Fruit fly (Drosophila melanogaster) whole organism, adult: ENCODE results near the gene Msh6.

Source experiments
- CG11617 ChIP-seq: fragments of 200-800 bp; sonication (Bioruptor generic); optimal IDR thresholded peaks from 2 replicates; lab custom pipeline; 2017; ENCODE audit warnings: mild to moderate bottlenecking, missing biosample characterization, missing genetic modification reagents, missing genetic modification characterization
- CG12768 ChIP-seq: fragments of 200-800 bp; sonication (Bioruptor generic); optimal IDR thresholded peaks from 2 replicates; lab custom pipeline; 2017; ENCODE audit warnings: missing biosample characterization, missing genetic modification characterization, mild to moderate bottlenecking, moderate library complexity, missing genetic modification reagents
- CG14711 ChIP-seq: fragments of 200-800 bp; sonication (Bioruptor generic); optimal IDR thresholded peaks from 2 replicates; lab custom pipeline; 2018; ENCODE audit warnings: missing biosample characterization, mild to moderate bottlenecking, missing genetic modification characterization, moderate library complexity
- CG1620 ChIP-seq: fragments of 200-800 bp; sonication (Bioruptor generic); optimal IDR thresholded peaks from 2 replicates; lab custom pipeline; 2016; ENCODE audit warnings: missing biosample characterization, missing genetic modification characterization
- CG33017 ChIP-seq: fragments of 200-800 bp; sonication (Bioruptor generic); optimal IDR thresholded peaks from 2 replicates; lab custom pipeline; 2018; ENCODE audit warnings: missing biosample characterization, mild to moderate bottlenecking, missing genetic modification characterization, moderate library complexity
- CG5204 ChIP-seq: fragments of 200-800 bp; sonication (Bioruptor generic); optimal IDR thresholded peaks from 2 replicates; lab custom pipeline; 2016; ENCODE audit warnings: missing biosample characterization, missing genetic modification characterization
- CG7045 ChIP-seq: fragments of 200-800 bp; sonication (Bioruptor generic); optimal IDR thresholded peaks from 2 replicates; lab custom pipeline; 2017; ENCODE audit warnings: missing biosample characterization, mild to moderate bottlenecking, missing genetic modification characterization
- CG7101 ChIP-seq: fragments of 200-800 bp; sonication (Bioruptor generic); optimal IDR thresholded peaks from 2 replicates; lab custom pipeline; 2018; ENCODE audit warnings: missing biosample characterization, mild to moderate bottlenecking, missing genetic modification characterization, moderate library complexity
- Clk ChIP-seq: fragments of 200-800 bp; sonication (Bioruptor generic); optimal IDR thresholded peaks from 2 replicates; lab custom pipeline; 2017; ENCODE audit warnings: missing biosample characterization, missing genetic modification characterization
- Crg-1 ChIP-seq: fragments of 200-800 bp; sonication (Bioruptor generic); optimal IDR thresholded peaks from 2 replicates; lab custom pipeline; 2016; ENCODE audit warnings: missing biosample characterization, missing genetic modification characterization
- Hr96 ChIP-seq: fragments of 200-800 bp; sonication (Bioruptor generic); optimal IDR thresholded peaks from 2 replicates; lab custom pipeline; 2016; ENCODE audit warnings: missing biosample characterization, missing genetic modification characterization
- Mnt ChIP-seq: fragments of 200-800 bp; sonication (Bioruptor generic); optimal IDR thresholded peaks from 2 replicates; lab custom pipeline; 2016; ENCODE audit warnings: missing biosample characterization, mild to moderate bottlenecking, missing genetic modification characterization
- bab1 ChIP-seq: fragments of 200-800 bp; sonication (Bioruptor generic); optimal IDR thresholded peaks from 3 replicates; lab custom pipeline; 2019; ENCODE audit warnings: missing biosample characterization, mild to moderate bottlenecking, missing genetic modification characterization, moderate library complexity
- cic ChIP-seq: fragments of 200-800 bp; sonication (Bioruptor generic); optimal IDR thresholded peaks from 2 replicates; lab custom pipeline; 2017; ENCODE audit warnings: missing biosample characterization, mild to moderate bottlenecking, missing genetic modification characterization, moderate library complexity
- cnc ChIP-seq, 2 experiments: fragments of >200 bp; optimal IDR thresholded peaks; 2 replicates each; lab custom pipeline; 2017
- kay ChIP-seq: fragments of 200-800 bp; sonication (Bioruptor generic); peaks from one replicate; lab custom pipeline; 2016; ENCODE audit warnings: missing biosample characterization, missing genetic modification characterization, borderline replicate concordance
- ovo ChIP-seq: fragments of 200-800 bp; sonication (Bioruptor generic); optimal IDR thresholded peaks from 2 replicates; lab custom pipeline; 2016; ENCODE audit warnings: missing biosample characterization, missing genetic modification characterization
- pad ChIP-seq: fragments of 200-800 bp; sonication (Bioruptor generic); optimal IDR thresholded peaks from 3 replicates; lab custom pipeline; 2017; ENCODE audit warnings: missing biosample characterization, missing genetic modification characterization, mild to moderate bottlenecking, moderate library complexity, missing genetic modification reagents
- tj ChIP-seq: fragments of 200-800 bp; sonication (Bioruptor generic); optimal IDR thresholded peaks from 3 replicates; lab custom pipeline; 2017; ENCODE audit warnings: missing biosample characterization, mild to moderate bottlenecking, missing genetic modification characterization, moderate library complexity
- toe ChIP-seq: fragments of 200-800 bp; sonication (Bioruptor generic); optimal IDR thresholded peaks from 2 replicates; lab custom pipeline; 2016; ENCODE audit warnings: missing biosample characterization, missing genetic modification characterization

Msh6 gene

dm6 chr3L:15174823-15175222, 16.5 kb upstream of the Msh6 start:
- no peak for TF ChIP-seq CG7045
- no peak for TF ChIP-seq Crg-1 (GFP tag; lab: Kevin White, UChicago)
- TF ChIP-seq cnc (optimal IDR thresholded peaks at IDR 0.05; lab: Kevin White, UChicago) = no peak
- no peak for TF ChIP-seq Mnt (GFP tag; lab: Kevin White, UChicago)
- no peak for TF ChIP-seq CG7101 (tag; lab: Kevin White, UChicago)

DNA sequence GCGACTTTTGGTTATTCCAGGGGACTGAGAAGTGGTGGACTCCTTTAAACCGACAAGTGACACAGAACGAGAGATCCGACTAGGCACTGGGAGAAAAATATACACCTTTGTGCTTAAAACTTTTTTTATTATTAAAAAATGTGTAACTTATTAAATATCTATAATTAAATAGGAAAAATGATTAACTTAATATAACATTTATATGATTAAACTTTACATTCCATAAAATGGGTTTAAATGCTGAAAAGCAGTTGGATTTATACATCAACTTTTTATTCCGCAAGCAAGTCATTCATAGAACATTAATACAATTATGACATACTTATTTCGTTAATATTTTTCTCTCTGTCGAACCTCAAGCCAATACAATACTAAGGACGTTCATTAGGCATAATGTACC, 15.7 kb upstream of the Msh6 start:
- TF ChIP-seq CG7045 (no peak), ovo (GFP tag; lab: Kevin White, UChicago) (no peak), CG14711 (tag; lab: Kevin White, UChicago) (no peak), CG1620 (GFP tag; lab: Kevin White, UChicago) (no peak), toe (GFP tag; lab: Kevin White, UChicago) (no peak), CG11617 (GFP tag; lab: Kevin White, UChicago) (no peak), pad (GFP tag; lab: Kevin White, UChicago) (no peak), CG5204 (GFP tag; lab: Kevin White, UChicago) (no peak), CG12768 (GFP tag; lab: Kevin White, UChicago) (no peak), Crg-1 (GFP tag; lab: Kevin White, UChicago) (no peak), Hr96 (GFP tag; lab: Kevin White, UChicago) (no peak), CG7101 (tag; lab: Kevin White, UChicago) (no peak), cnc (optimal IDR thresholded peaks at IDR 0.05; lab: Kevin White, UChicago) (no peak), tj (GFP tag; lab: Kevin White, UChicago) (no peak), cic (GFP tag; lab: Kevin White, UChicago) (no peak), bab1 (GFP tag; lab: Kevin White, UChicago) (no peak), Clk (GFP tag; lab: Kevin White, UChicago) (no peak), CG33017 (tag; lab: Kevin White, UChicago) (no peak)

dm6 chr3L:15172404-15173055, 14.2 kb upstream of the Msh6 start:
- TF ChIP-seq CG1620 (GFP tag; lab: Kevin White, UChicago) = no peak
- TF ChIP-seq CG5204 (GFP tag; lab: Kevin White, UChicago) = no peak
- no peak for TF ChIP-seq cnc (optimal IDR thresholded peaks at IDR 0.05; lab: Kevin White, UChicago)
- peak; percentile 61 for TF ChIP-seq tj (GFP tag; lab: Kevin White, UChicago)
- TF ChIP-seq CG33017 (tag; lab: Kevin White, UChicago) = no peak
- TF ChIP-seq bab1 (GFP tag; lab: Kevin White, UChicago) = no peak
- no peak for TF ChIP-seq CG14711 (tag; lab: Kevin White, UChicago)
- TF ChIP-seq CG7045 = no peak
- TF ChIP-seq cic (GFP tag; lab: Kevin White, UChicago) = no peak

DNA sequence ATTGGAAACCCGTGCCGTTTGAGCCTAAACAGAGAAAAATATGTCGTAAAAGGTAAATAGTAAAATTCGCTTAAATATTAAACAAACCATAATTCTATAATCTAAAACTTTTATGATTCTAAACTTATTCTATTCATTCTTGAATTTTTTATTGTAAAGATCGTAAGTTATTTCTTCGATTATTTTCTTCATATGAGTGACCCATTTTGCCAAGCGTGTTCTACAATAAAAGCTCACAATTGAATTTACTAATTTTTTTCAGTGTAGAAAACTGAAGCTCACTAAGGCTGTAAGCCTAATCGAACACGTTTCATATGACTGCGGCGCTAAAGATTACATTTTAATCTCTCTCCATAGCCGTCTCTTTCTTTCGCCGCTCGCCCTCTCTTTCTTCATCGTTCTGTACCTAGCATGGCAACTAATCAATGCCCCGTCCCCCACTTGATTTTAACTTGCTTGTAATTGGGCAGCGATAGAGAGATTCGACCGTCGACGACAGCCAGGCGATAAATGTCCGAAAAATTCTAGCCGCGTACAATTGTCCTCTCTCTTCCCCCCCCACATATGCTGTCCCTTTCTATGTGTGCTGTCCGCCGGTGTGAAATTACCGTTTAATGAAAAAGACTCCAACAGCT, 13.5 kb upstream of the Msh6 start:
- TF ChIP-seq CG1620 (GFP tag; lab: Kevin White, UChicago) (no peak), pad (GFP tag; lab: Kevin White, UChicago) (no peak), CG12768 (GFP tag; lab: Kevin White, UChicago) (no peak), toe (GFP tag; lab: Kevin White, UChicago) (no peak), Hr96 (GFP tag; lab: Kevin White, UChicago) (no peak), cic (GFP tag; lab: Kevin White, UChicago) (no peak), CG11617 (GFP tag; lab: Kevin White, UChicago) (no peak), CG33017 (tag; lab: Kevin White, UChicago) (no peak), CG5204 (GFP tag; lab: Kevin White, UChicago) (no peak), Mnt (GFP tag; lab: Kevin White, UChicago) (no peak), Crg-1 (GFP tag; lab: Kevin White, UChicago) (no peak), cnc (optimal IDR thresholded peaks at IDR 0.05; lab: Kevin White, UChicago) (no peak), tj (GFP tag; lab: Kevin White, UChicago) (no peak), CG14711 (tag; lab: Kevin White, UChicago) (no peak), CG7045 (no peak)

DNA sequence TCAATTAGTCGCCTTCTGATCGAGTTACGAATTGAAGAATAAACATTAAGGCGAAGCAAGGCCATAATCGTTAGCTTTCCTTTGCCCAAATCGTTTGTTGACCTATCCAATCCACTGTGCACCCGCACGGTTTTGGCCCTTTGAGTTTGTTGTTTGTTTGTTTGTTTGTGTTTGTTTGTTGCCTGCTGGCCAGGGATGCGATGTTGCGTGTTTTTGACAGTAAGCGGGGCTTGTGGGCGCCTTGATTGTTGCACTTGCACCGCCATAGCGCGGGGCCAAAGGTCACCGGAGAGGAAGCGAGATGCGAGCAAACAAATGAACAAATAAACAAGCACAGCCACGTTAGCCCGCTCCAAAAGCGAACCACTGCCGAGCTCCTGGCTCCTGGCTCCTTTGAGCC, 11.4 kb upstream of the Msh6 start:
- TF ChIP-seq Crg-1 (GFP tag; lab: Kevin White, UChicago) (no peak), CG11617 (GFP tag; lab: Kevin White, UChicago) (no peak), ovo (GFP tag; lab: Kevin White, UChicago) (no peak), Clk (GFP tag; lab: Kevin White, UChicago) (no peak), cic (GFP tag; lab: Kevin White, UChicago) (no peak), CG7101 (tag; lab: Kevin White, UChicago) (no peak), tj (GFP tag; lab: Kevin White, UChicago) (no peak), CG1620 (GFP tag; lab: Kevin White, UChicago) (no peak), CG5204 (GFP tag; lab: Kevin White, UChicago) (no peak), CG14711 (tag; lab: Kevin White, UChicago) (no peak), Hr96 (GFP tag; lab: Kevin White, UChicago) (no peak), CG7045 (no peak), CG33017 (tag; lab: Kevin White, UChicago) (no peak), kay (GFP tag; lab: Kevin White, UChicago) (no peak), CG12768 (GFP tag; lab: Kevin White, UChicago) (no peak), pad (GFP tag; lab: Kevin White, UChicago) (no peak), cnc (optimal IDR thresholded peaks at IDR 0.05; lab: Kevin White, UChicago) (no peak), Mnt (GFP tag; lab: Kevin White, UChicago) (no peak), bab1 (GFP tag; lab: Kevin White, UChicago) (no peak)
